Fruit fly (Drosophila melanogaster) whole organism, embryonic: Measurements from ENCODE around the gene CG32706.
A peak's percentile ranks its signal among the peaks of the same experiment; 100 is the strongest.

ENCODE experiments used
- BEAF-32 ChIP-seq: fragments of 200-800 bp; sonication (Bioruptor generic); optimal IDR thresholded peaks from 3 replicates; lab custom pipeline; 2017; ENCODE audit warnings: missing biosample characterization, missing genetic modification characterization, mild to moderate bottlenecking, moderate library complexity, missing genetic modification reagents
- Bdp1 ChIP-seq: fragments of 200-800 bp; sonication (Bioruptor generic); optimal IDR thresholded peaks from 3 replicates; lab custom pipeline; 2016; ENCODE audit warnings: missing biosample characterization, missing genetic modification characterization
- Bgb ChIP-seq: fragments of 200-800 bp; sonication (Bioruptor generic); IDR thresholded peaks from 2 replicates; pipeline ENCODE4 v1.3.6; 2022; ENCODE audit warnings: missing biosample characterization, missing genetic modification characterization; ENCODE audit not compliant: partially characterized antibody
- CG10209 ChIP-seq: fragments of 200-800 bp; sonication (Bioruptor generic); optimal IDR thresholded peaks from 3 replicates; lab custom pipeline; 2017; ENCODE audit warnings: missing biosample characterization, mild to moderate bottlenecking, missing genetic modification characterization, missing genetic modification reagents
- CG11560 ChIP-seq: fragments of 200-800 bp; sonication (Bioruptor generic); IDR thresholded peaks from 3 replicates; pipeline ENCODE4 v1.3.6; 2022; ENCODE audit warnings: missing biosample characterization, missing genetic modification characterization
- CG12104 ChIP-seq: fragments of 200-800 bp; sonication (Bioruptor generic); optimal IDR thresholded peaks from 3 replicates; lab custom pipeline; 2016; ENCODE audit warnings: missing biosample characterization, missing genetic modification characterization
- CG13287 ChIP-seq: fragments of 200-800 bp; sonication (Bioruptor generic); IDR thresholded peaks from 2 replicates; pipeline ENCODE4 v1.3.6; 2022; ENCODE audit warnings: missing biosample characterization, missing genetic modification characterization; ENCODE audit not compliant: partially characterized antibody
- CG14860 ChIP-seq: fragments of 200-800 bp; sonication (Bioruptor generic); IDR thresholded peaks from 3 replicates; pipeline ENCODE4 v1.3.6; 2022; ENCODE audit warnings: missing biosample characterization, missing genetic modification characterization; ENCODE audit not compliant: partially characterized antibody
- CG16813 ChIP-seq: fragments of 200-800 bp; sonication (Bioruptor generic); IDR thresholded peaks from 3 replicates; pipeline ENCODE4 v1.3.6; 2022; ENCODE audit warnings: missing biosample characterization, missing genetic modification characterization; ENCODE audit not compliant: partially characterized antibody
- CG17802 ChIP-seq: fragments of 200-800 bp; sonication (Bioruptor generic); optimal IDR thresholded peaks from 2 replicates; lab custom pipeline; 2018; ENCODE audit warnings: missing biosample characterization, mild to moderate bottlenecking, missing genetic modification characterization, moderate library complexity
- CG17912 ChIP-seq: fragments of 200-800 bp; sonication (Bioruptor generic); optimal IDR thresholded peaks from 2 replicates; lab custom pipeline; 2018; ENCODE audit warnings: missing biosample characterization, mild to moderate bottlenecking, missing genetic modification characterization
- CG30403 ChIP-seq: fragments of 200-800 bp; sonication (Bioruptor generic); optimal IDR thresholded peaks from 3 replicates; lab custom pipeline; 2016; ENCODE audit warnings: missing biosample characterization, missing genetic modification characterization
- CG31441 ChIP-seq: fragments of 200-800 bp; sonication (Bioruptor generic); IDR thresholded peaks from 2 replicates; pipeline ENCODE4 v1.3.6; 2022; ENCODE audit warnings: missing biosample characterization, missing genetic modification characterization
- CG3163 ChIP-seq: fragments of 200-800 bp; sonication (Bioruptor generic); optimal IDR thresholded peaks from 3 replicates; lab custom pipeline; 2016; ENCODE audit warnings: missing biosample characterization, missing genetic modification characterization
- CG32772 ChIP-seq: fragments of 200-800 bp; sonication (Bioruptor generic); IDR thresholded peaks from 2 replicates; pipeline ENCODE4 v1.3.6; 2022; ENCODE audit warnings: missing biosample characterization, missing genetic modification characterization
- CG6791 ChIP-seq: fragments of 200-800 bp; sonication (Bioruptor generic); IDR thresholded peaks from 3 replicates; pipeline ENCODE4 v1.3.6; 2022; ENCODE audit warnings: missing biosample characterization, missing genetic modification characterization; ENCODE audit not compliant: partially characterized antibody
- CG9437 ChIP-seq: fragments of 200-800 bp; sonication (Bioruptor generic); optimal IDR thresholded peaks from 2 replicates; lab custom pipeline; 2018; ENCODE audit warnings: missing biosample characterization, mild to moderate bottlenecking, missing genetic modification characterization
- CG9727 ChIP-seq: fragments of 200-800 bp; sonication (Bioruptor generic); optimal IDR thresholded peaks from 3 replicates; lab custom pipeline; 2017; ENCODE audit warnings: missing biosample characterization, mild to moderate bottlenecking, missing genetic modification characterization
- CoRest ChIP-seq: fragments of 200-800 bp; sonication (Bioruptor generic); optimal IDR thresholded peaks from 3 replicates; lab custom pipeline; 2018; ENCODE audit warnings: missing biosample characterization, mild to moderate bottlenecking, missing genetic modification characterization, moderate library complexity
- Dll ChIP-seq: fragments of 200-800 bp; sonication (Bioruptor generic); IDR thresholded peaks from 4 replicates; pipeline ENCODE4 v1.3.6; 2022; ENCODE audit warnings: missing biosample characterization, missing genetic modification characterization; ENCODE audit not compliant: partially characterized antibody
- Dp ChIP-seq: fragments of 200-800 bp; sonication (Bioruptor generic); optimal IDR thresholded peaks from 2 replicates; lab custom pipeline; 2018; ENCODE audit warnings: missing biosample characterization, mild to moderate bottlenecking, missing genetic modification characterization, moderate library complexity
- Dref ChIP-seq: fragments of 200-800 bp; sonication (Bioruptor generic); IDR thresholded peaks from 2 replicates; pipeline ENCODE4 v1.3.6; 2022; ENCODE audit warnings: missing biosample characterization, missing genetic modification characterization
- E2f2 ChIP-seq: fragments of 200-800 bp; sonication (Bioruptor generic); IDR thresholded peaks from 2 replicates; pipeline ENCODE4 v1.3.6; 2022; ENCODE audit warnings: missing biosample characterization, missing genetic modification characterization
- H15 ChIP-seq: fragments of 200-800 bp; sonication (Bioruptor generic); IDR thresholded peaks from 3 replicates; pipeline ENCODE4 v1.3.6; 2022; ENCODE audit warnings: missing biosample characterization, missing genetic modification characterization
- HLH4C ChIP-seq: fragments of 200-800 bp; sonication (Bioruptor generic); IDR thresholded peaks from 3 replicates; pipeline ENCODE4 v1.3.6; 2022; ENCODE audit warnings: missing biosample characterization, missing genetic modification characterization; ENCODE audit not compliant: partially characterized antibody
- Hand ChIP-seq: fragments of 200-800 bp; sonication (Bioruptor generic); optimal IDR thresholded peaks from 2 replicates; lab custom pipeline; 2017; ENCODE audit warnings: mild to moderate bottlenecking, missing biosample characterization, missing genetic modification reagents, missing genetic modification characterization
- Hey ChIP-seq: fragments of 200-800 bp; sonication (Bioruptor generic); optimal IDR thresholded peaks from 3 replicates; lab custom pipeline; 2018; ENCODE audit warnings: missing biosample characterization, mild to moderate bottlenecking, missing genetic modification characterization
- Opbp ChIP-seq: fragments of 200-800 bp; sonication (Bioruptor generic); IDR thresholded peaks from 3 replicates; pipeline ENCODE4 v1.3.6; 2022; ENCODE audit warnings: missing biosample characterization, missing genetic modification characterization; ENCODE audit not compliant: partially characterized antibody
- Scr ChIP-seq: fragments of 200-800 bp; sonication (Bioruptor generic); IDR thresholded peaks from 2 replicates; pipeline ENCODE4 v1.3.6; 2022; ENCODE audit warnings: missing biosample characterization, missing genetic modification characterization; ENCODE audit not compliant: partially characterized antibody
- Sry-δ ChIP-seq: fragments of 200-800 bp; sonication (Bioruptor generic); optimal IDR thresholded peaks from 2 replicates; lab custom pipeline; 2016; ENCODE audit warnings: missing biosample characterization, missing genetic modification characterization
- amos ChIP-seq: fragments of 200-800 bp; sonication (Bioruptor generic); IDR thresholded peaks from 2 replicates; pipeline ENCODE4 v1.3.6; 2022; ENCODE audit warnings: missing biosample characterization, missing genetic modification characterization; ENCODE audit not compliant: partially characterized antibody
- ara ChIP-seq: fragments of 200-800 bp; sonication (Bioruptor generic); IDR thresholded peaks from 2 replicates; pipeline ENCODE4 v1.3.6; 2022; ENCODE audit warnings: missing biosample characterization, missing genetic modification characterization
- ato ChIP-seq: fragments of 200-800 bp; sonication (Bioruptor generic); IDR thresholded peaks from 2 replicates; pipeline ENCODE4 v1.3.6; 2022; ENCODE audit warnings: missing biosample characterization, missing genetic modification characterization; ENCODE audit not compliant: partially characterized antibody
- bbx ChIP-seq: fragments of 200-800 bp; sonication (Bioruptor generic); IDR thresholded peaks from 2 replicates; pipeline ENCODE4 v1.3.6; 2022; ENCODE audit warnings: missing biosample characterization, missing genetic modification characterization; ENCODE audit not compliant: partially characterized antibody
- gsb ChIP-seq: fragments of 200-800 bp; sonication (Bioruptor generic); IDR thresholded peaks from 2 replicates; pipeline ENCODE4 v1.3.6; 2022; ENCODE audit warnings: missing biosample characterization, missing genetic modification characterization
- h ChIP-seq: fragments of >200 bp; optimal IDR thresholded peaks from 2 replicates; lab custom pipeline; 2017
- hb ChIP-seq: fragments of 200-800 bp; sonication (Bioruptor generic); IDR thresholded peaks from 3 replicates; pipeline ENCODE4 v1.3.6; 2022; ENCODE audit warnings: missing biosample characterization, missing genetic modification characterization; ENCODE audit not compliant: partially characterized antibody
- hkb ChIP-seq, 2 experiments: fragments of 200-800 bp in 1 of 2; fragments of >200 bp in 1 of 2; sonication (Bioruptor generic) in 1 of 2; IDR thresholded peaks in 1 of 2; optimal IDR thresholded peaks in 1 of 2; 2 replicates each; pipeline versions ENCODE4 v1.3.6 to Lab custom; 2017 to 2022; ENCODE audit warnings: missing biosample characterization in 1 of 2, missing genetic modification characterization in 1 of 2
- knrl ChIP-seq: fragments of 200-800 bp; sonication (Bioruptor generic); IDR thresholded peaks from 3 replicates; pipeline ENCODE4 v1.3.6; 2022; ENCODE audit warnings: missing biosample characterization, missing genetic modification characterization; ENCODE audit not compliant: partially characterized antibody
- pan ChIP-seq, 4 experiments: fragments of >200 bp in 3 of 4; fragments of 200-800 bp in 1 of 4; sonication (Bioruptor generic) in 1 of 4; optimal IDR thresholded peaks in 3 of 4; IDR thresholded peaks in 1 of 4; 2 replicates each; pipeline versions ENCODE4 v1.3.6 to Lab custom; 2017 to 2022; ENCODE audit warnings: missing biosample characterization in 2 of 4, missing genetic modification characterization in 2 of 4, mixed read lengths in 1 of 4
- pb ChIP-seq: fragments of 200-800 bp; sonication (Bioruptor generic); optimal IDR thresholded peaks from 3 replicates; lab custom pipeline; 2016; ENCODE audit warnings: missing biosample characterization, missing genetic modification characterization
- repo ChIP-seq: fragments of 200-800 bp; sonication (Bioruptor generic); optimal IDR thresholded peaks from 2 replicates; lab custom pipeline; 2016; ENCODE audit warnings: missing biosample characterization, missing genetic modification characterization
- tll ChIP-seq, 2 experiments: fragments of 200-800 bp in 1 of 2; fragments of >200 bp in 1 of 2; sonication (Bioruptor generic) in 1 of 2; optimal IDR thresholded peaks; 2 replicates each; lab custom pipeline; 2017 to 2019; ENCODE audit warnings: missing biosample characterization in 2 of 2, missing genetic modification characterization in 2 of 2, mild to moderate bottlenecking in 1 of 2, moderate library complexity in 1 of 2
- trem ChIP-seq: fragments of 200-800 bp; optimal IDR thresholded peaks from 3 replicates; lab custom pipeline; 2019; ENCODE audit warnings: missing biosample characterization, mild to moderate bottlenecking, missing genetic modification characterization, moderate library complexity

Gene CG32706

dm6 chrX:9087920-9088417 is 1.0 kb downstream of the CG32706 start, which contains the start of gene CG6999:
CG6999 (plus strand) TSS chrX:9088367.
- TF ChIP-seq Opbp (GFP tag; lab: Robert Waterston, UW), result 0 out of 3 replicates have a peak, but pooled peaks have one; percentile 39
- peak; percentile 39; the same call in 1 of the 2 replicates for TF ChIP-seq CG13287
- TF ChIP-seq bbx (GFP tag; lab: Robert Waterston, UW), result peak; percentile 36; the same call in 1 of the 2 replicates
- TF ChIP-seq Bgb (GFP tag; lab: Robert Waterston, UW), result peak; percentile 33; the same call in 1 of the 2 replicates
- peak; percentile 56; the same call in 1 of the 4 replicates for TF ChIP-seq Dll (GFP tag; lab: Robert Waterston, UW)
- TF ChIP-seq Dref, result peak; percentile 60
- TF ChIP-seq ato (GFP tag; lab: Robert Waterston, UW), result peak; percentile 42; the same call in 1 of the 2 replicates
- TF ChIP-seq knrl, result 0 out of 3 replicates have a peak, but pooled peaks have one; percentile 35
- peak; percentile 74 for TF ChIP-seq E2f2 (GFP tag; lab: Robert Waterston, UW)
- peak; percentile 60; the same call in 1 of the 3 replicates for TF ChIP-seq HLH4C (GFP tag; lab: Robert Waterston, UW)
- TF ChIP-seq Sry-δ (GFP tag; lab: Kevin White, UChicago), result peak; percentile 6
- 0 out of 3 replicates have a peak, but pooled peaks have one; percentile 16 for TF ChIP-seq CG14860 (GFP tag; lab: Robert Waterston, UW)
- TF ChIP-seq CG6791 (GFP tag; lab: Robert Waterston, UW), result peak; percentile 39; the same call in 2 of the 3 replicates
- TF ChIP-seq Dp (GFP tag; lab: Kevin White, UChicago), result peak; percentile 9
- TF ChIP-seq CG16813, result 0 out of 3 replicates have a peak, but pooled peaks have one; percentile 44
- peak; percentile 34 for TF ChIP-seq BEAF-32 (GFP tag; lab: Kevin White, UChicago)
- TF ChIP-seq amos (GFP tag; lab: Robert Waterston, UW), result peak; percentile 34; the same call in 1 of the 2 replicates
- TF ChIP-seq hb (GFP tag; lab: Robert Waterston, UW), result 0 out of 3 replicates have a peak, but pooled peaks have one; percentile 46
- TF ChIP-seq Scr (GFP tag; lab: Robert Waterston, UW), result peak; percentile 54

dm6 chrX:9089254-9090056 is 2.5 kb downstream of the CG32706 start, which contains the start of gene CCT2:
CCT2 (plus strand) TSS chrX:9089513.
- TF ChIP-seq pb (GFP tag; lab: Kevin White, UChicago) (no peak), ara (GFP tag; lab: Robert Waterston, UW) (no peak), H15 (GFP tag; lab: Robert Waterston, UW) (no peak), CG11560 (tag; lab: Robert Waterston, UW) (peak; percentile 57; the same call in 2 of the 3 replicates), trem (tag; lab: Kevin White, UChicago) (peak; percentile 46), Hand (GFP tag; lab: Kevin White, UChicago) (peak; percentile 3), pan (optimal IDR thresholded peaks at IDR 0.05; lab: Kevin White, UChicago) (no peak), pan (GFP tag; optimal IDR thresholded peaks at IDR 0.05 in 1 of 2, IDR thresholded peaks at IDR 0.05 in 1 of 2) (no peak), repo (GFP tag; lab: Kevin White, UChicago) (no peak), CG9727 (GFP tag; lab: Kevin White, UChicago) (no peak), CG17912 (GFP tag; lab: Kevin White, UChicago) (no peak), CG32772 (GFP tag; lab: Robert Waterston, UW) (no peak), CG12104 (no peak), hkb (optimal IDR thresholded peaks at IDR 0.05; lab: Kevin White, UChicago) (no peak), hkb (GFP tag; IDR thresholded peaks at IDR 0.05; lab: Robert Waterston, UW) (no peak), tll (GFP tag; optimal IDR thresholded peaks at IDR 0.05; lab: Kevin White, UChicago) (no peak), CG17802 (tag; lab: Kevin White, UChicago) (no peak), CG3163 (GFP tag; lab: Kevin White, UChicago) (no peak), E2f2 (GFP tag; lab: Robert Waterston, UW) (peak; percentile 97), Bdp1 (GFP tag; lab: Kevin White, UChicago) (no peak), gsb (no peak), CoRest (tag; lab: Kevin White, UChicago) (no peak), CG9437 (GFP tag; lab: Kevin White, UChicago) (no peak), CG31441 (GFP tag; lab: Robert Waterston, UW) (no peak), h (lab: Kevin White, UChicago) (no peak), CG30403 (no peak), Hey (tag; lab: Kevin White, UChicago) (no peak), CG10209 (GFP tag; lab: Kevin White, UChicago) (no peak)
